Worm (Caenorhabditis elegans) whole organism, young adult: ENCODE results near the gene sinh-1.

Source experiments
- F55B11.4 ChIP-seq: sonication (generic microtip); optimal IDR thresholded peaks from 2 replicates; lab custom pipeline; 2016; ENCODE audit warnings: missing compliant biosample characterization, missing genetic modification characterization, borderline replicate concordance; ENCODE audit not compliant: insufficient read depth
- Y67H2A.10 ChIP-seq: fragments of 200-800 bp; sonication (Bioruptor generic); conservative IDR thresholded peaks from 2 replicates; pipeline ENCODE4 v1.3.6; 2022; ENCODE audit warnings: missing genetic modification reagents, missing genetic modification characterization, missing compliant biosample characterization
- ama-1 ChIP-seq, 3 experiments: fragments of 150-350 bp in 1 of 3; sonication (generic microtip) in 2 of 3; optimal IDR thresholded peaks; 2 replicates each; lab custom pipeline; 2014 to 2018; ENCODE audit warnings: missing biosample characterization in 2 of 3, missing genetic modification characterization in 2 of 3, missing genetic modification reagents in 2 of 3
- aptf-2 ChIP-seq: fragments of 200-800 bp; sonication (Bioruptor generic); conservative IDR thresholded peaks from 2 replicates; pipeline ENCODE4 v1.3.6; 2022; ENCODE audit warnings: missing genetic modification reagents, missing genetic modification characterization, missing compliant biosample characterization
- cebp-1 ChIP-seq, 2 experiments: fragments of 200-800 bp in 1 of 2; sonication (Bioruptor generic) in 1 of 2; sonication (generic microtip) in 1 of 2; IDR thresholded peaks in 1 of 2; optimal IDR thresholded peaks in 1 of 2; 2 replicates each; pipeline versions ENCODE4 v1.3.6 to Lab custom; 2017 to 2022; ENCODE audit warnings: missing compliant biosample characterization in 2 of 2, missing genetic modification characterization in 2 of 2, mild to moderate bottlenecking in 1 of 2, missing genetic modification reagents in 1 of 2, moderate library complexity in 1 of 2
- fkh-3 ChIP-seq: sonication (generic microtip); optimal IDR thresholded peaks from 2 replicates; lab custom pipeline; 2016; ENCODE audit warnings: mild to moderate bottlenecking, missing genetic modification characterization, missing compliant biosample characterization
- snpc-1.1 ChIP-seq: sonication (generic microtip); optimal IDR thresholded peaks from 2 replicates; lab custom pipeline; 2017; ENCODE audit warnings: missing genetic modification characterization, mild to moderate bottlenecking, missing compliant biosample characterization, antibody characterized with exemption, moderate library complexity, missing genotype, missing genetic modification reagents; ENCODE audit not compliant: insufficient read depth
- unc-62 ChIP-seq: fragments of 150-350 bp; optimal IDR thresholded peaks from 2 replicates; lab custom pipeline; 2014; ENCODE audit warnings: missing biosample characterization, missing genetic modification reagents, missing genetic modification characterization

DNA sequence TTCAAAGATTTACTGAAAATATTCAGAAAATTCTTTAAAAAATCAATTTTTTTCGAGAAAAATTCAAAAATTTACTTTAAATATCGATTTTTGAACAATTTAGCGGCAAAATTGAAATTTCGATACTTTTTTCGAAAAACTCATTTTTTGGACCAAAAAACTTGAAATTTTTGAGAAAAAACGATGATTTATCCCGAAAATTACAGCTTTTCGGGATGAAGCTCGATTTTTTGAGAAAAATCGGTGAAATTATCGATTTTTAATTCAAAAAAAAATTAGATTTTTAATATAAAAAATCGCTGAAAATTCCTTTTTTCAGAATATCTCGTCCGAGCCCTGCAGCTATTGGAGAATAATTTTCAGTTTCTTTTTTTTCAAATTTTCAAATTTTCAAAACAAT, 19.4 kb upstream of the sinh-1 start:
- no peak for TF ChIP-seq unc-62 (GFP tag; lab: Kevin White, UChicago)
- TF ChIP-seq snpc-1.1 (tag; lab: Kevin White, UChicago) = no peak
- TF ChIP-seq cebp-1 (GFP tag; IDR thresholded peaks at IDR 0.05; lab: Robert Waterston, UW) = no peak
- TF ChIP-seq cebp-1 (tag; optimal IDR thresholded peaks at IDR 0.05; lab: Kevin White, UChicago) = no peak
- TF ChIP-seq fkh-3 (tag; lab: Kevin White, UChicago) = no peak
- no peak for TF ChIP-seq Y67H2A.10 (GFP tag; lab: Robert Waterston, UW)
- TF ChIP-seq F55B11.4 = no peak
- no peak for TF ChIP-seq ama-1 (optimal IDR thresholded peaks at IDR 0.05; lab: Kevin White, UChicago)
- peak in 1 of 2 experiments; percentile 10 for TF ChIP-seq ama-1 (GFP tag; optimal IDR thresholded peaks at IDR 0.05; lab: Kevin White, UChicago)
- no peak for TF ChIP-seq aptf-2 (GFP tag; lab: Robert Waterston, UW)
